Fruit fly (Drosophila melanogaster) whole organism, embryonic: ENCODE measurements around the gene Cyt-b5-r.

Experiments used
- Aef1 ChIP-seq: fragments of 200-800 bp; sonication (Bioruptor generic); IDR thresholded peaks from 3 replicates; pipeline ENCODE4 v1.3.6; 2022; ENCODE audit warnings: missing biosample characterization, missing genetic modification characterization
- Antp ChIP-seq: fragments of 200-800 bp; sonication (Bioruptor generic); optimal IDR thresholded peaks from 3 replicates; lab custom pipeline; 2016; ENCODE audit warnings: missing biosample characterization, missing genetic modification characterization
- Atf6 ChIP-seq: fragments of 200-800 bp; sonication (Bioruptor generic); IDR thresholded peaks from 2 replicates; pipeline ENCODE4 v1.3.6; 2022; ENCODE audit warnings: missing biosample characterization, missing genetic modification characterization
- CG13424 ChIP-seq: fragments of 200-800 bp; sonication (Bioruptor generic); optimal IDR thresholded peaks from 2 replicates; lab custom pipeline; 2019; ENCODE audit warnings: missing biosample characterization, mild to moderate bottlenecking, missing genetic modification characterization, moderate library complexity
- CG13894 ChIP-seq: fragments of 200-800 bp; sonication (Bioruptor generic); optimal IDR thresholded peaks from 3 replicates; lab custom pipeline; 2018; ENCODE audit warnings: missing biosample characterization, mild to moderate bottlenecking, missing genetic modification characterization, moderate library complexity
- CG14441 ChIP-seq: fragments of 200-800 bp; sonication (Bioruptor generic); IDR thresholded peaks from 2 replicates; pipeline ENCODE4 v1.3.6; 2022; ENCODE audit warnings: missing biosample characterization, missing genetic modification characterization
- CG14965 ChIP-seq: fragments of 200-800 bp; sonication (Bioruptor generic); optimal IDR thresholded peaks from 2 replicates; lab custom pipeline; 2016; ENCODE audit warnings: missing biosample characterization, missing genetic modification characterization, borderline replicate concordance
- CG15269 ChIP-seq: fragments of 200-800 bp; sonication (Bioruptor generic); optimal IDR thresholded peaks from 2 replicates; lab custom pipeline; 2018; ENCODE audit warnings: missing biosample characterization, mild to moderate bottlenecking, missing genetic modification characterization, moderate library complexity
- CG2889 ChIP-seq: fragments of 200-800 bp; sonication (Bioruptor generic); IDR thresholded peaks from 3 replicates; pipeline ENCODE4 v1.3.6; 2022; ENCODE audit warnings: missing biosample characterization, missing genetic modification characterization
- CG30403 ChIP-seq: fragments of 200-800 bp; sonication (Bioruptor generic); optimal IDR thresholded peaks from 3 replicates; lab custom pipeline; 2016; ENCODE audit warnings: missing biosample characterization, missing genetic modification characterization
- CG4707 ChIP-seq: fragments of 200-800 bp; sonication (Bioruptor generic); optimal IDR thresholded peaks from 2 replicates; lab custom pipeline; 2018; ENCODE audit warnings: missing biosample characterization, mild to moderate bottlenecking, missing genetic modification characterization, moderate library complexity
- CG4854 ChIP-seq: fragments of 200-800 bp; sonication (Bioruptor generic); optimal IDR thresholded peaks from 2 replicates; lab custom pipeline; 2016; ENCODE audit warnings: missing biosample characterization, missing genetic modification characterization, inconsistent platforms
- CG5180 ChIP-seq: fragments of 200-800 bp; sonication (Bioruptor generic); optimal IDR thresholded peaks from 3 replicates; lab custom pipeline; 2017; ENCODE audit warnings: missing biosample characterization, missing genetic modification characterization, mild to moderate bottlenecking, moderate library complexity, missing genetic modification reagents
- CG6175 ChIP-seq: fragments of 200-800 bp; sonication (Bioruptor generic); IDR thresholded peaks from 3 replicates; pipeline ENCODE4 v1.3.6; 2022; ENCODE audit warnings: missing biosample characterization, missing genetic modification characterization
- CG6791 ChIP-seq: fragments of 200-800 bp; sonication (Bioruptor generic); IDR thresholded peaks from 3 replicates; pipeline ENCODE4 v1.3.6; 2022; ENCODE audit warnings: missing biosample characterization, missing genetic modification characterization; ENCODE audit not compliant: partially characterized antibody
- CG8388 ChIP-seq: fragments of 200-800 bp; sonication (Bioruptor generic); optimal IDR thresholded peaks from 2 replicates; lab custom pipeline; 2019; ENCODE audit warnings: missing biosample characterization, mild to moderate bottlenecking, missing genetic modification characterization, moderate library complexity
- CG9727 ChIP-seq: fragments of 200-800 bp; sonication (Bioruptor generic); optimal IDR thresholded peaks from 3 replicates; lab custom pipeline; 2017; ENCODE audit warnings: missing biosample characterization, mild to moderate bottlenecking, missing genetic modification characterization
- CG9932 ChIP-seq: fragments of 200-800 bp; sonication (Bioruptor generic); IDR thresholded peaks from 2 replicates; pipeline ENCODE4 v1.3.6; 2022; ENCODE audit warnings: missing biosample characterization, missing genetic modification characterization
- Camta ChIP-seq: fragments of 200-800 bp; sonication (Bioruptor generic); optimal IDR thresholded peaks from 2 replicates; lab custom pipeline; 2016; ENCODE audit warnings: missing biosample characterization, missing genetic modification characterization
- CoRest ChIP-seq: fragments of 200-800 bp; sonication (Bioruptor generic); optimal IDR thresholded peaks from 3 replicates; lab custom pipeline; 2018; ENCODE audit warnings: missing biosample characterization, mild to moderate bottlenecking, missing genetic modification characterization, moderate library complexity
- CrebB ChIP-seq: fragments of 200-800 bp; sonication (Bioruptor generic); optimal IDR thresholded peaks from 3 replicates; lab custom pipeline; 2018; ENCODE audit warnings: missing biosample characterization, mild to moderate bottlenecking, missing genetic modification characterization
- Dbx ChIP-seq: fragments of 200-800 bp; sonication (Bioruptor generic); IDR thresholded peaks from 3 replicates; pipeline ENCODE4 v1.3.6; 2022; ENCODE audit warnings: missing biosample characterization, missing genetic modification characterization
- E2f1 ChIP-seq: fragments of 200-800 bp; sonication (Bioruptor generic); IDR thresholded peaks from 2 replicates; pipeline ENCODE4 v1.3.6; 2022; ENCODE audit warnings: missing biosample characterization, missing genetic modification characterization
- ERR ChIP-seq: fragments of 200-800 bp; sonication (Bioruptor generic); optimal IDR thresholded peaks from 2 replicates; lab custom pipeline; 2016; ENCODE audit warnings: missing biosample characterization, missing genetic modification characterization
- Hmr ChIP-seq: fragments of 200-800 bp; sonication (Bioruptor generic); optimal IDR thresholded peaks from 3 replicates; lab custom pipeline; 2017; ENCODE audit warnings: mild to moderate bottlenecking, missing biosample characterization, missing genetic modification reagents, missing genetic modification characterization
- Hr3 ChIP-seq: fragments of 200-800 bp; sonication (Bioruptor generic); optimal IDR thresholded peaks from 3 replicates; lab custom pipeline; 2016; ENCODE audit warnings: missing biosample characterization, missing genetic modification characterization
- Nf-YC ChIP-seq: fragments of 200-800 bp; optimal IDR thresholded peaks from 3 replicates; lab custom pipeline; 2019; ENCODE audit warnings: missing biosample characterization, mild to moderate bottlenecking, missing genetic modification characterization, moderate library complexity
- Oli ChIP-seq: fragments of 200-800 bp; sonication (Bioruptor generic); optimal IDR thresholded peaks from 2 replicates; lab custom pipeline; 2018; ENCODE audit warnings: missing biosample characterization, mild to moderate bottlenecking, missing genetic modification characterization, moderate library complexity
- Pdp1 ChIP-seq, 2 experiments: fragments of 200-800 bp; sonication (Bioruptor generic); optimal IDR thresholded peaks; 3 replicates each; lab custom pipeline; 2016; ENCODE audit warnings: missing biosample characterization in 2 of 2, missing genetic modification characterization in 2 of 2, mild to moderate bottlenecking in 1 of 2, moderate library complexity in 1 of 2
- Side ChIP-seq: fragments of 200-800 bp; sonication (Bioruptor generic); optimal IDR thresholded peaks from 2 replicates; lab custom pipeline; 2016; ENCODE audit warnings: missing biosample characterization, missing genetic modification characterization
- Sry-β ChIP-seq: fragments of 200-800 bp; sonication (Bioruptor generic); optimal IDR thresholded peaks from 2 replicates; lab custom pipeline; 2018; ENCODE audit warnings: missing biosample characterization, mild to moderate bottlenecking, missing genetic modification characterization, moderate library complexity
- bab2 ChIP-seq: fragments of 200-800 bp; sonication (Bioruptor generic); optimal IDR thresholded peaks from 2 replicates; lab custom pipeline; 2016; ENCODE audit warnings: missing biosample characterization, missing genetic modification characterization
- bcd ChIP-seq: fragments of 200-800 bp; sonication (Bioruptor generic); optimal IDR thresholded peaks from 2 replicates; lab custom pipeline; 2017; ENCODE audit warnings: missing biosample characterization, mild to moderate bottlenecking, missing genetic modification characterization
- dpn ChIP-seq, 2 experiments: fragments of 200-800 bp; sonication (Bioruptor generic); optimal IDR thresholded peaks; 3 replicates each; lab custom pipeline; 2016; ENCODE audit warnings: missing biosample characterization in 2 of 2, missing genetic modification characterization in 2 of 2
- exex ChIP-seq: fragments of 200-800 bp; sonication (Bioruptor generic); optimal IDR thresholded peaks from 4 replicates; lab custom pipeline; 2018; ENCODE audit warnings: missing biosample characterization, mild to moderate bottlenecking, missing genetic modification characterization, moderate library complexity
- fru ChIP-seq: fragments of >200 bp; optimal IDR thresholded peaks from 2 replicates; lab custom pipeline; 2017
- grau ChIP-seq: fragments of 200-800 bp; optimal IDR thresholded peaks from 3 replicates; lab custom pipeline; 2019; ENCODE audit warnings: missing biosample characterization, mild to moderate bottlenecking, missing genetic modification characterization, moderate library complexity
- gro ChIP-seq: fragments of 200-800 bp; sonication (Bioruptor generic); optimal IDR thresholded peaks from 2 replicates; lab custom pipeline; 2016; ENCODE audit warnings: missing biosample characterization, missing genetic modification characterization
- gt ChIP-seq: fragments of 200-800 bp; sonication (Bioruptor generic); IDR thresholded peaks from 2 replicates; pipeline ENCODE4 v1.3.6; 2022; ENCODE audit warnings: missing biosample characterization, missing genetic modification characterization
- inv ChIP-seq: fragments of 200-800 bp; sonication (Bioruptor generic); IDR thresholded peaks from 2 replicates; pipeline ENCODE4 v1.3.6; 2022; ENCODE audit warnings: missing biosample characterization, missing genetic modification characterization; ENCODE audit not compliant: partially characterized antibody
- otp ChIP-seq: fragments of 200-800 bp; sonication (Bioruptor generic); IDR thresholded peaks from 3 replicates; pipeline ENCODE4, ENCODE4 v1.3.6; 2022; ENCODE audit warnings: missing biosample characterization, missing genetic modification characterization
- prd ChIP-seq, 3 experiments: fragments of >200 bp in 2 of 3; fragments of 200-800 bp in 1 of 3; sonication (Bioruptor generic) in 1 of 3; optimal IDR thresholded peaks in 2 of 3; IDR thresholded peaks in 1 of 3; 2 replicates in 2 of 3; 3 replicates in 1 of 3; pipeline versions ENCODE4 v1.3.6 to Lab custom; 2017 to 2022; ENCODE audit warnings: missing biosample characterization in 1 of 3, missing genetic modification characterization in 1 of 3
- schlank ChIP-seq: fragments of 200-800 bp; sonication (Bioruptor generic); optimal IDR thresholded peaks from 2 replicates; lab custom pipeline; 2018; ENCODE audit warnings: missing biosample characterization, mild to moderate bottlenecking, missing genetic modification characterization
- sug ChIP-seq: fragments of 200-800 bp; optimal IDR thresholded peaks from 2 replicates; lab custom pipeline; 2019; ENCODE audit warnings: missing biosample characterization, mild to moderate bottlenecking, missing genetic modification characterization, moderate library complexity
- tio ChIP-seq: fragments of 200-800 bp; sonication (Bioruptor generic); optimal IDR thresholded peaks from 2 replicates; lab custom pipeline; 2017; ENCODE audit warnings: missing biosample characterization, missing genetic modification characterization, inconsistent platforms
- unpg ChIP-seq: fragments of 200-800 bp; sonication (Bioruptor generic); optimal IDR thresholded peaks from 3 replicates; lab custom pipeline; 2018; ENCODE audit warnings: missing biosample characterization, mild to moderate bottlenecking, missing genetic modification characterization, moderate library complexity
- zen ChIP-seq: fragments of 200-800 bp; sonication (Bioruptor generic); optimal IDR thresholded peaks from 3 replicates; lab custom pipeline; 2018; ENCODE audit warnings: missing biosample characterization, mild to moderate bottlenecking, missing genetic modification characterization, moderate library complexity
- zen2 ChIP-seq: fragments of 200-800 bp; sonication (Bioruptor generic); IDR thresholded peaks from 3 replicates; pipeline ENCODE4 v1.3.6; 2022; ENCODE audit warnings: missing biosample characterization, missing genetic modification characterization; ENCODE audit not compliant: partially characterized antibody

Cyt-b5-r gene

DNA sequence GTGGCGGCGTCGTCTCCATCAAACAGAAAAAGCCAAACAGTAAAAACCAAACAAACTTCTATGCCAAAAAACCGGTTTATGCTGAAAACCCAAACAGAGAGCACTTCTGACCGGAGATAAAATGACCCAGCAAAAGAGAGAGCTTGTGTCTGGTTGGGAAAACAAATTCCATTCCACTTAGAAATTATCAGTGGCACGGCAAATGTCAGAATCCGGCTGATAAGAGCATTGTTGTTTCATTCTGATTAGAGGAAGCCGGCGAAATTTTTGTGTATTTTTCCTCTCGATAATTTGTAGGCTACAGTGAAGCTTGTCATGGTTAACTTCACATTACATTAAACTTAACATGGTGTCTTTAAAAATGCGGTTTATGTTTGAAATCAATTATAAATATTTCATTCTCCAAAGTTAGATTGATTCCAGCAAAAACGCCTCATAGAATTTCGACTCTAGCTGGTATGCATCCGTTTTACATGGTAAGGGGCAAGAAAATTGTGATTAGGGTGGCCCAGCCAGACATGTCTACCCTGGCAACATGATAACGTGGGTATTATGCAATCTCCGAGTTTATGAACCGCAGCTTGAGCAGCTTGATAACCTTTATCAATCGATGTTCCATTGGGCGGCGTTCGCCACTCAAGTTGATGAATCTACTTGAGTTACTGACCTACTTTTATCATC, 27.0 kb upstream of the Cyt-b5-r start (continued):
- peak; percentile 31 for TF ChIP-seq gro
- TF ChIP-seq CG14965 (GFP tag; lab: Kevin White, UChicago), result no peak
- TF ChIP-seq Sry-β (GFP tag; lab: Kevin White, UChicago), result no peak
- peak; percentile 28 for TF ChIP-seq unpg (GFP tag; lab: Kevin White, UChicago)
- no peak for TF ChIP-seq tio (GFP tag; lab: Kevin White, UChicago)
- TF ChIP-seq zen, result peak; percentile 15
- TF ChIP-seq CrebB, result no peak
- TF ChIP-seq bcd, result no peak
- TF ChIP-seq exex, result peak; percentile 31
- TF ChIP-seq Atf6 (GFP tag; lab: Robert Waterston, UW), result peak; percentile 42; the same call in 1 of the 2 replicates
- no peak for TF ChIP-seq fru
- peak; percentile 5 for TF ChIP-seq CG8388
- no peak for TF ChIP-seq gt
- TF ChIP-seq sug, result peak; percentile 37
- peak; percentile 14 for TF ChIP-seq CG9727 (GFP tag; lab: Kevin White, UChicago)
- TF ChIP-seq CG14441 (GFP tag; lab: Robert Waterston, UW), result peak; percentile 43; the same call in 1 of the 2 replicates
- TF ChIP-seq E2f1 (GFP tag; lab: Robert Waterston, UW), result peak; percentile 26; the same call in 1 of the 2 replicates
- TF ChIP-seq Dbx (GFP tag; lab: Robert Waterston, UW), result peak; percentile 63; the same call in 2 of the 3 replicates
- TF ChIP-seq CG5180 (GFP tag; lab: Kevin White, UChicago), result no peak
- no peak for TF ChIP-seq CG4854 (GFP tag; lab: Kevin White, UChicago)
- peak; percentile 5 for TF ChIP-seq ERR (GFP tag; lab: Kevin White, UChicago)
- TF ChIP-seq CG13424, result peak; percentile 0
- peak; percentile 57 for TF ChIP-seq CG9932 (GFP tag; lab: Robert Waterston, UW)
- 0 out of 3 replicates have a peak, but pooled peaks have one; percentile 23 for TF ChIP-seq CG6791 (GFP tag; lab: Robert Waterston, UW)
- TF ChIP-seq CG2889, result no peak
- TF ChIP-seq bab2, result peak; percentile 12
- TF ChIP-seq CG30403 (GFP tag; lab: Kevin White, UChicago), result peak; percentile 8
- TF ChIP-seq Aef1 (GFP tag; lab: Robert Waterston, UW), result peak; percentile 42; the same call in 2 of the 3 replicates
- TF ChIP-seq CG13894 (tag; lab: Kevin White, UChicago), result no peak
- TF ChIP-seq Antp, result no peak
- peak; percentile 34 for TF ChIP-seq Hmr (GFP tag; lab: Kevin White, UChicago)
- no peak for TF ChIP-seq zen2 (GFP tag; lab: Robert Waterston, UW)
- TF ChIP-seq CoRest (tag; lab: Kevin White, UChicago), result peak; percentile 19
- TF ChIP-seq Camta (GFP tag; lab: Kevin White, UChicago), result peak; percentile 3
- TF ChIP-seq dpn (GFP tag; optimal IDR thresholded peaks at IDR 0.05; lab: Kevin White, UChicago), result no peak
- TF ChIP-seq inv (GFP tag; lab: Robert Waterston, UW), result no peak
- TF ChIP-seq CG15269, result peak; percentile 49
- no peak for TF ChIP-seq prd (optimal IDR thresholded peaks at IDR 0.05; lab: Kevin White, UChicago)
- TF ChIP-seq prd (GFP tag; IDR thresholded peaks at IDR 0.05; lab: Robert Waterston, UW), result 0 out of 3 replicates have a peak, but pooled peaks have one; percentile 9
- peak; percentile 3 for TF ChIP-seq Hr3
- no peak for TF ChIP-seq CG4707 (GFP tag; lab: Kevin White, UChicago)
- TF ChIP-seq CG6175 (GFP tag; lab: Robert Waterston, UW), result peak; percentile 62; the same call in 1 of the 3 replicates
- peak; percentile 49 to 97 for TF ChIP-seq Pdp1 (GFP tag; optimal IDR thresholded peaks at IDR 0.05; lab: Kevin White, UChicago)
- peak; percentile 22 for TF ChIP-seq Side (GFP tag; lab: Kevin White, UChicago)
- no peak for TF ChIP-seq schlank (tag; lab: Kevin White, UChicago)
- TF ChIP-seq otp (GFP tag; lab: Robert Waterston, UW), result peak; percentile 52; the same call in 1 of the 3 replicates
- peak; percentile 89 for TF ChIP-seq grau (tag; lab: Kevin White, UChicago)
- peak; percentile 16 for TF ChIP-seq Oli (tag; lab: Kevin White, UChicago)
- no peak for TF ChIP-seq Nf-YC
